Fruit fly (Drosophila melanogaster) whole organism, embryonic: Measurements from ENCODE around the gene CG12115.

Source experiments
- Ada2b ChIP-seq: fragments of 200-800 bp; sonication (Bioruptor generic); IDR thresholded peaks from 2 replicates; pipeline ENCODE4 v1.3.6; 2022; ENCODE audit warnings: missing biosample characterization, missing genetic modification characterization
- Bteb2 ChIP-seq: fragments of 200-800 bp; sonication (Bioruptor generic); optimal IDR thresholded peaks from 2 replicates; lab custom pipeline; 2016; ENCODE audit warnings: missing biosample characterization, missing genetic modification characterization
- CG10543 ChIP-seq: fragments of 200-800 bp; sonication (Bioruptor generic); optimal IDR thresholded peaks from 3 replicates; lab custom pipeline; 2017; ENCODE audit warnings: missing biosample characterization, mild to moderate bottlenecking, missing genetic modification characterization, moderate library complexity
- CG14860 ChIP-seq: fragments of 200-800 bp; sonication (Bioruptor generic); IDR thresholded peaks from 3 replicates; pipeline ENCODE4 v1.3.6; 2022; ENCODE audit warnings: missing biosample characterization, missing genetic modification characterization; ENCODE audit not compliant: partially characterized antibody
- CG15479 ChIP-seq: fragments of 200-800 bp; sonication (Bioruptor generic); optimal IDR thresholded peaks from 3 replicates; lab custom pipeline; 2019; ENCODE audit warnings: missing biosample characterization, mild to moderate bottlenecking, missing genetic modification characterization, moderate library complexity
- CG1603 ChIP-seq: fragments of 200-800 bp; sonication (Bioruptor generic); optimal IDR thresholded peaks from 2 replicates; lab custom pipeline; 2019; ENCODE audit warnings: missing biosample characterization, mild to moderate bottlenecking, missing genetic modification characterization, moderate library complexity
- CG18011 ChIP-seq: fragments of 200-800 bp; sonication (Bioruptor generic); optimal IDR thresholded peaks from 2 replicates; lab custom pipeline; 2017; ENCODE audit warnings: missing biosample characterization, missing genetic modification characterization, mild to moderate bottlenecking, moderate library complexity, missing genotype
- CG1832 ChIP-seq: fragments of 200-800 bp; sonication (Bioruptor generic); optimal IDR thresholded peaks from 2 replicates; lab custom pipeline; 2017; ENCODE audit warnings: missing biosample characterization, mild to moderate bottlenecking, missing genetic modification characterization, inconsistent platforms
- CG2116 ChIP-seq: fragments of 200-800 bp; sonication (Bioruptor generic); optimal IDR thresholded peaks from 3 replicates; lab custom pipeline; 2018; ENCODE audit warnings: missing biosample characterization, mild to moderate bottlenecking, missing genetic modification characterization
- CG2712 ChIP-seq: fragments of 200-800 bp; optimal IDR thresholded peaks from 3 replicates; lab custom pipeline; 2019; ENCODE audit warnings: missing biosample characterization, mild to moderate bottlenecking, missing genetic modification characterization, moderate library complexity
- CG34376 ChIP-seq: fragments of 200-800 bp; sonication (Bioruptor generic); optimal IDR thresholded peaks from 2 replicates; lab custom pipeline; 2018; ENCODE audit warnings: missing biosample characterization, mild to moderate bottlenecking, missing genetic modification characterization
- CG34422 ChIP-seq: fragments of 200-800 bp; sonication (Bioruptor generic); IDR thresholded peaks from 3 replicates; pipeline ENCODE4 v1.3.6; 2022; ENCODE audit warnings: missing biosample characterization, missing genetic modification characterization
- CG4404 ChIP-seq: fragments of 200-800 bp; sonication (Bioruptor generic); IDR thresholded peaks from 2 replicates; pipeline ENCODE4 v1.3.6; 2022; ENCODE audit warnings: missing biosample characterization, missing genetic modification characterization
- CG5180 ChIP-seq: fragments of 200-800 bp; sonication (Bioruptor generic); optimal IDR thresholded peaks from 3 replicates; lab custom pipeline; 2017; ENCODE audit warnings: missing biosample characterization, missing genetic modification characterization, mild to moderate bottlenecking, moderate library complexity, missing genetic modification reagents
- CG6813 ChIP-seq: fragments of 200-800 bp; sonication (Bioruptor generic); optimal IDR thresholded peaks from 2 replicates; lab custom pipeline; 2017; ENCODE audit warnings: missing biosample characterization, missing genetic modification characterization, mild to moderate bottlenecking, moderate library complexity, missing genetic modification reagents
- CG8944 ChIP-seq: fragments of 200-800 bp; sonication (Bioruptor generic); optimal IDR thresholded peaks from 3 replicates; lab custom pipeline; 2016; ENCODE audit warnings: missing biosample characterization, missing genetic modification characterization
- CG9932 ChIP-seq: fragments of 200-800 bp; sonication (Bioruptor generic); IDR thresholded peaks from 2 replicates; pipeline ENCODE4 v1.3.6; 2022; ENCODE audit warnings: missing biosample characterization, missing genetic modification characterization
- Dfd ChIP-seq, 2 experiments: fragments of >200 bp; optimal IDR thresholded peaks; 2 replicates each; lab custom pipeline; 2017; ENCODE audit warnings: missing biosample characterization in 2 of 2, missing genetic modification characterization in 2 of 2
- Drgx ChIP-seq: fragments of 200-800 bp; sonication (Bioruptor generic); IDR thresholded peaks from 2 replicates; pipeline ENCODE4 v1.3.6; 2022; ENCODE audit warnings: missing biosample characterization, missing genetic modification characterization
- Max ChIP-seq: fragments of 200-800 bp; sonication (Bioruptor generic); optimal IDR thresholded peaks from 2 replicates; lab custom pipeline; 2016; ENCODE audit warnings: missing biosample characterization, mild to moderate bottlenecking, missing genetic modification characterization
- Mrtf ChIP-seq: fragments of 200-800 bp; sonication (Bioruptor generic); IDR thresholded peaks from 3 replicates; pipeline ENCODE4 v1.3.6; 2022; ENCODE audit warnings: missing biosample characterization, missing genetic modification characterization
- Side ChIP-seq: fragments of 200-800 bp; sonication (Bioruptor generic); optimal IDR thresholded peaks from 2 replicates; lab custom pipeline; 2016; ENCODE audit warnings: missing biosample characterization, missing genetic modification characterization
- Trl ChIP-seq, 3 experiments: fragments of >200 bp in 2 of 3; fragments of 200-800 bp in 1 of 3; sonication (Bioruptor generic) in 1 of 3; optimal IDR thresholded peaks; 2 replicates in 1 of 3; 3 replicates in 2 of 3; lab custom pipeline; 2016 to 2017; ENCODE audit warnings: missing biosample characterization in 1 of 3, missing genetic modification characterization in 1 of 3
- ac ChIP-seq: fragments of 200-800 bp; sonication (Bioruptor generic); optimal IDR thresholded peaks from 3 replicates; lab custom pipeline; 2017; ENCODE audit warnings: missing biosample characterization, mild to moderate bottlenecking, missing genetic modification characterization
- amos ChIP-seq: fragments of 200-800 bp; sonication (Bioruptor generic); IDR thresholded peaks from 2 replicates; pipeline ENCODE4 v1.3.6; 2022; ENCODE audit warnings: missing biosample characterization, missing genetic modification characterization; ENCODE audit not compliant: partially characterized antibody
- ara ChIP-seq: fragments of 200-800 bp; sonication (Bioruptor generic); IDR thresholded peaks from 2 replicates; pipeline ENCODE4 v1.3.6; 2022; ENCODE audit warnings: missing biosample characterization, missing genetic modification characterization
- chinmo ChIP-seq: fragments of 200-800 bp; sonication (Bioruptor generic); IDR thresholded peaks from 4 replicates; pipeline ENCODE4 v1.3.6; 2022; ENCODE audit warnings: missing biosample characterization, missing genetic modification characterization; ENCODE audit not compliant: partially characterized antibody
- crol ChIP-seq: fragments of 200-800 bp; sonication (Bioruptor generic); IDR thresholded peaks from 2 replicates; pipeline ENCODE4 v1.3.6; 2022; ENCODE audit warnings: missing biosample characterization, missing genetic modification characterization
- crp ChIP-seq, 2 experiments: fragments of 200-800 bp; sonication (Bioruptor generic); optimal IDR thresholded peaks; 2 replicates in 1 of 2; 3 replicates in 1 of 2; lab custom pipeline; 2017; ENCODE audit warnings: missing biosample characterization in 2 of 2, missing genetic modification characterization in 2 of 2, mild to moderate bottlenecking in 1 of 2, moderate library complexity in 1 of 2
- dm ChIP-seq: fragments of 200-800 bp; sonication (Bioruptor generic); optimal IDR thresholded peaks from 3 replicates; lab custom pipeline; 2016; ENCODE audit warnings: missing biosample characterization, missing genetic modification characterization
- dmrt11E ChIP-seq: fragments of 200-800 bp; sonication (Bioruptor generic); optimal IDR thresholded peaks from 3 replicates; lab custom pipeline; 2018; ENCODE audit warnings: missing biosample characterization, mild to moderate bottlenecking, missing genetic modification characterization, moderate library complexity
- ewg ChIP-seq: fragments of 200-800 bp; sonication (Bioruptor generic); optimal IDR thresholded peaks from 3 replicates; lab custom pipeline; 2017; ENCODE audit warnings: mild to moderate bottlenecking, missing biosample characterization, missing genetic modification reagents, missing genetic modification characterization
- gcm2 ChIP-seq: fragments of 200-800 bp; sonication (Bioruptor generic); optimal IDR thresholded peaks from 2 replicates; lab custom pipeline; 2016; ENCODE audit warnings: missing biosample characterization, missing genetic modification characterization
- kni ChIP-seq: fragments of 200-800 bp; sonication (Bioruptor generic); optimal IDR thresholded peaks from 3 replicates; lab custom pipeline; 2017; ENCODE audit warnings: mild to moderate bottlenecking, missing biosample characterization, missing genetic modification reagents, missing genetic modification characterization
- lmd ChIP-seq: fragments of 200-800 bp; sonication (Bioruptor generic); IDR thresholded peaks from 2 replicates; pipeline ENCODE4 v1.3.6; 2022; ENCODE audit warnings: missing biosample characterization, missing genetic modification characterization
- lola ChIP-seq, 3 experiments: fragments of >200 bp in 2 of 3; fragments of 200-800 bp in 1 of 3; sonication (Bioruptor generic) in 1 of 3; optimal IDR thresholded peaks; 2 replicates each; lab custom pipeline; 2017 to 2019; ENCODE audit warnings: missing biosample characterization in 3 of 3, missing genetic modification characterization in 3 of 3, mild to moderate bottlenecking in 1 of 3, moderate library complexity in 1 of 3
- nom ChIP-seq: fragments of 200-800 bp; sonication (Bioruptor generic); optimal IDR thresholded peaks from 2 replicates; lab custom pipeline; 2017; ENCODE audit warnings: missing biosample characterization, missing genetic modification characterization, mild to moderate bottlenecking, moderate library complexity, missing genetic modification reagents
- odd ChIP-seq: fragments of 200-800 bp; sonication (Bioruptor generic); optimal IDR thresholded peaks from 2 replicates; lab custom pipeline; 2017; ENCODE audit warnings: missing biosample characterization, mild to moderate bottlenecking, missing genetic modification characterization
- scrt ChIP-seq: fragments of 200-800 bp; sonication (Bioruptor generic); optimal IDR thresholded peaks from 2 replicates; lab custom pipeline; 2018; ENCODE audit warnings: missing biosample characterization, mild to moderate bottlenecking, missing genetic modification characterization, moderate library complexity
- sens-2 ChIP-seq: fragments of 200-800 bp; sonication (Bioruptor generic); IDR thresholded peaks from 2 replicates; pipeline ENCODE4 v1.3.6; 2022; ENCODE audit warnings: missing biosample characterization, missing genetic modification characterization
- sim ChIP-seq: fragments of 200-800 bp; sonication (Bioruptor generic); IDR thresholded peaks from 2 replicates; pipeline ENCODE4 v1.3.6; 2022; ENCODE audit warnings: missing biosample characterization, missing genetic modification characterization
- sr ChIP-seq: fragments of 200-800 bp; sonication (Bioruptor generic); IDR thresholded peaks from 3 replicates; pipeline ENCODE4 v1.3.6; 2022; ENCODE audit warnings: missing biosample characterization, missing genetic modification characterization
- sug ChIP-seq: fragments of 200-800 bp; optimal IDR thresholded peaks from 2 replicates; lab custom pipeline; 2019; ENCODE audit warnings: missing biosample characterization, mild to moderate bottlenecking, missing genetic modification characterization, moderate library complexity
- tap ChIP-seq: fragments of 200-800 bp; optimal IDR thresholded peaks from 3 replicates; lab custom pipeline; 2019; ENCODE audit warnings: missing biosample characterization, mild to moderate bottlenecking, missing genetic modification characterization, moderate library complexity
- tgo ChIP-seq: fragments of 200-800 bp; sonication (Bioruptor generic); IDR thresholded peaks from 3 replicates; pipeline ENCODE4 v1.3.6; 2022; ENCODE audit warnings: missing biosample characterization, missing genetic modification characterization
- unc-4 ChIP-seq: fragments of 200-800 bp; sonication (Bioruptor generic); IDR thresholded peaks from 2 replicates; pipeline ENCODE4 v1.3.6; 2022; ENCODE audit warnings: missing biosample characterization, missing genetic modification characterization; ENCODE audit not compliant: partially characterized antibody
- z ChIP-seq: fragments of 200-800 bp; sonication (Bioruptor generic); IDR thresholded peaks from 3 replicates; pipeline ENCODE4 v1.3.6; 2022; ENCODE audit warnings: missing biosample characterization, missing genetic modification characterization

The CG12115 gene

DNA sequence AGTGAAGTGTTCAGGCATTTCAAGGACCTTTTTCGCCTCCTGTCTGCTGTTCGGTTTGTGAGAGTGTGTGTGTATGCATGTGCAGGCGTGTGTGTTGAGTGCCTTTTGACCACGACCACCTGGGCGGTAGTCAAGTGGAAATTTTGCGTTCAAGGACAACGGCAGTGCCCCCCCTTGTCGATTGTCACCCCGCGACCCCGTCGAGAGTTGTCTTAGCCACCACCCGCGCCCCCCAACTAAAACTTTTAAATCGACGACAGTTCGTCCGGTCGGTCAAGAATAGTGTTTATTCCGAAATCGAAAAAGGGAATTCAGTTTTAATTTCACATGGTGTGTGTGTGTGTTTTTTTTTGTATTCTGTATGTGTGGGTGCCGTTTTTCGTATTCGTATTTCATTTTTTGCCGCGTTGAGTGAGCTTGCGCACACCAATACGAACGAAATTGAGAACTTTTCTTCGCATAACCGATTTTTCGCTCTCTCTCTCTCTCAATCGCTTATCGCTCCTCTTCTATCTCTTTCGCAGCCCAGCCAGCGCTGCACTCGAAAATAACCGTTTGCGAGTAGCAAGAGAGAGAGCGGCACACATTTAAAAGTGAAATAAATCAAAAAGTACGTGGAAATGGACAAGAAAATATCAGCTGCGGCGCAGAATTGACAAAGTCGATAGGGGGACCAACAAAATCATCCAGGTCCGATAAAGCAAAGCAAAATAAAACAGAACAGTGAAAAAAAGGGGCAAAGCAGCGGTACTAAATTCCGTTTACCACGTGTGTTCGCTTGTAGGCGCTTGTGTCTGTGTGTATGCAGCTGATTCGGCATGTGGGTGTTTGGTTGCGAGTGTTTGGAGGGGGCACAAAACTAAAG, 26.5 kb downstream of the CG12115 start (continued):
- TF ChIP-seq CG34376 (GFP tag; lab: Kevin White, UChicago) (peak; percentile 48), CG2116 (no peak), crp (GFP tag; optimal IDR thresholded peaks at IDR 0.05; lab: Kevin White, UChicago) (peak in 1 of 2 experiments; percentile 22), CG15479 (peak; percentile 9), sug (peak; percentile 71), Bteb2 (GFP tag; lab: Kevin White, UChicago) (no peak), CG10543 (peak; percentile 13), scrt (GFP tag; lab: Kevin White, UChicago) (no peak), nom (GFP tag; lab: Kevin White, UChicago) (peak; percentile 48), dm (GFP tag; lab: Kevin White, UChicago) (peak; percentile 74), gcm2 (GFP tag; lab: Kevin White, UChicago) (no peak), crol (GFP tag; lab: Robert Waterston, UW) (peak; percentile 80), kni (GFP tag; lab: Kevin White, UChicago) (peak; percentile 35), Drgx (GFP tag; lab: Robert Waterston, UW) (0 out of 2 replicates have a peak, but pooled peaks have one; percentile 46), sr (GFP tag; lab: Robert Waterston, UW) (peak; percentile 65; the same call in 2 of the 3 replicates), CG34422 (GFP tag; lab: Robert Waterston, UW) (peak; percentile 38; the same call in 1 of the 3 replicates), CG5180 (GFP tag; lab: Kevin White, UChicago) (peak; percentile 49), CG2712 (tag; lab: Kevin White, UChicago) (peak; percentile 7), odd (GFP tag; lab: Kevin White, UChicago) (peak; percentile 25), chinmo (peak; percentile 84; the same call in 3 of the 4 replicates), Max (GFP tag; lab: Kevin White, UChicago) (peak; percentile 31), z (peak; percentile 90), ewg (GFP tag; lab: Kevin White, UChicago) (peak; percentile 51), CG1832 (GFP tag; lab: Kevin White, UChicago) (peak; percentile 65)

DNA sequence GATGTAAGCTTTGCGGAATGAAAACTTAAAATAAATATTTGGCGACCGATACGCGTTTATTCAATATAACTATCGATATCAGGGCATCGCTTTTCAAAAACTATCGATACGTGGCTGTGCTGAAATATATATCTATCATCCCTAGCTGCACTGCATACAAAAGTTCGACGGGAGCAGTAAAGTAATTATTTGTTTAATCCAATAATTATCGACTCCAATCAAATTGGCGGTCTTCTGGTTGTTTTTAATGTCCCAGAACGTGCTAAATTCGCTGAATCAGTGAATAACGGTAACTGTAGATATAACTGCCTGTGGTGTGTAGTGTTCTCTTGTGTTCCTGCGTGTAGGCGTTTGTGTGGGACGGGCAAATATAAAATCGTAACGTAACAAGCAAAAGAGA, 27.3 kb downstream of the CG12115 start, which contains the start of gene mei-P26:
TSS of gene mei-P26 (plus strand) at position 146 of the 400 bp plus-strand sequence.
- TF ChIP-seq CG4404 (GFP tag; lab: Robert Waterston, UW) = no peak
- no peak for TF ChIP-seq dmrt11E (tag; lab: Kevin White, UChicago)
- TF ChIP-seq sim = no peak
- no peak for TF ChIP-seq tap (tag; lab: Kevin White, UChicago)
- no peak for TF ChIP-seq CG1603 (tag; lab: Kevin White, UChicago)
- no peak for TF ChIP-seq Ada2b (GFP tag; lab: Robert Waterston, UW)
- peak; percentile 92 for TF ChIP-seq amos (GFP tag; lab: Robert Waterston, UW)
- no peak for TF ChIP-seq lmd (GFP tag; lab: Robert Waterston, UW)
- TF ChIP-seq Mrtf (GFP tag; lab: Robert Waterston, UW) = no peak
- TF ChIP-seq lola (GFP tag; optimal IDR thresholded peaks at IDR 0.05; lab: Kevin White, UChicago) = no peak
- no peak for TF ChIP-seq ac (GFP tag; lab: Kevin White, UChicago)
- TF ChIP-seq sens-2 = no peak
- TF ChIP-seq CG2116 = peak; percentile 36
- TF ChIP-seq ara (GFP tag; lab: Robert Waterston, UW) = no peak
- no peak for TF ChIP-seq tgo
- no peak for TF ChIP-seq Dfd (GFP tag; optimal IDR thresholded peaks at IDR 0.05; lab: Kevin White, UChicago)
- peak; percentile 17; the same call in 1 of the 2 replicates for TF ChIP-seq CG9932 (GFP tag; lab: Robert Waterston, UW)
- peak; percentile 76 for TF ChIP-seq CG14860 (GFP tag; lab: Robert Waterston, UW)
- no peak for TF ChIP-seq Trl (optimal IDR thresholded peaks at IDR 0.05; lab: Kevin White, UChicago)
- TF ChIP-seq Trl (GFP tag; optimal IDR thresholded peaks at IDR 0.05; lab: Kevin White, UChicago) = no peak
- TF ChIP-seq CG8944 (GFP tag; lab: Kevin White, UChicago) = no peak
- peak; percentile 84 for TF ChIP-seq unc-4 (GFP tag; lab: Robert Waterston, UW)
- TF ChIP-seq CG18011 (GFP tag; lab: Kevin White, UChicago) = no peak
- no peak for TF ChIP-seq CG6813 (GFP tag; lab: Kevin White, UChicago)
- peak; percentile 1 for TF ChIP-seq Side (GFP tag; lab: Kevin White, UChicago)
